Worm (Caenorhabditis elegans) whole organism, late embryonic: Measurements from ENCODE around the gene C32D5.7.

Experiments used
- C08G9.2 ChIP-seq: sonication (generic microtip); optimal IDR thresholded peaks from 2 replicates; lab custom pipeline; 2016; ENCODE audit warnings: mild to moderate bottlenecking, missing genetic modification characterization, moderate library complexity, missing compliant biosample characterization
- C38D4.7 ChIP-seq: fragments of 200-800 bp; sonication (Bioruptor generic); optimal IDR thresholded peaks from 2 replicates; lab custom pipeline; 2018; ENCODE audit warnings: mild to moderate bottlenecking, missing genetic modification characterization, moderate library complexity, missing compliant biosample characterization
- F13H6.1 ChIP-seq: sonication (generic microtip); optimal IDR thresholded peaks from 2 replicates; lab custom pipeline; 2016; ENCODE audit warnings: missing genetic modification characterization, missing compliant biosample characterization
- K09A11.1 ChIP-seq: sonication (generic microtip); optimal IDR thresholded peaks from 2 replicates; lab custom pipeline; 2017; ENCODE audit warnings: antibody characterized with exemption, mild to moderate bottlenecking, missing genetic modification characterization, missing compliant biosample characterization; ENCODE audit not compliant: insufficient read depth
- T23F11.4 ChIP-seq: fragments of 200-800 bp; sonication (Bioruptor generic); optimal IDR thresholded peaks from 2 replicates; lab custom pipeline; 2018; ENCODE audit warnings: mild to moderate bottlenecking, missing genetic modification characterization, missing compliant biosample characterization
- Y22D7AL.16 ChIP-seq: sonication (generic microtip); optimal IDR thresholded peaks from 2 replicates; lab custom pipeline; 2016; ENCODE audit warnings: missing genetic modification characterization, missing compliant biosample characterization
- ahr-1 ChIP-seq: sonication (generic microtip); optimal IDR thresholded peaks from 2 replicates; lab custom pipeline; 2016; ENCODE audit warnings: missing genetic modification characterization, missing compliant biosample characterization
- ama-1 ChIP-seq: fragments of 150-350 bp; optimal IDR thresholded peaks from 2 replicates; lab custom pipeline; 2014
- ceh-14 ChIP-seq: sonication (generic microtip); optimal IDR thresholded peaks from 2 replicates; lab custom pipeline; 2016; ENCODE audit warnings: missing genotype, missing genetic modification characterization, missing compliant biosample characterization
- ceh-18 ChIP-seq: sonication (generic microtip); optimal IDR thresholded peaks from 2 replicates; lab custom pipeline; 2016; ENCODE audit warnings: missing genetic modification characterization, missing compliant biosample characterization
- ceh-19 ChIP-seq: fragments of 200-800 bp; sonication (Bioruptor generic); optimal IDR thresholded peaks from 2 replicates; lab custom pipeline; 2018; ENCODE audit warnings: mild to moderate bottlenecking, missing genetic modification characterization, missing compliant biosample characterization
- ceh-22 ChIP-seq: sonication (generic microtip); optimal IDR thresholded peaks from 2 replicates; lab custom pipeline; 2017; ENCODE audit warnings: missing biosample characterization, missing genetic modification characterization
- ceh-24 ChIP-seq: sonication (generic microtip); optimal IDR thresholded peaks from 2 replicates; lab custom pipeline; 2016; ENCODE audit warnings: mild to moderate bottlenecking, missing genetic modification characterization, missing compliant biosample characterization
- ceh-34 ChIP-seq: sonication (generic microtip); optimal IDR thresholded peaks from 2 replicates; lab custom pipeline; 2016; ENCODE audit warnings: mild to moderate bottlenecking, missing genetic modification characterization, missing compliant biosample characterization
- ceh-45 ChIP-seq: fragments of 200-800 bp; sonication (Bioruptor generic); IDR thresholded peaks from 2 replicates; pipeline ENCODE4 v1.3.6; 2022; ENCODE audit warnings: missing genetic modification reagents, missing genetic modification characterization, missing compliant biosample characterization
- ceh-48 ChIP-seq: sonication (generic microtip); optimal IDR thresholded peaks from 2 replicates; lab custom pipeline; 2016; ENCODE audit warnings: missing genetic modification characterization, inconsistent platforms, missing compliant biosample characterization
- ceh-9 ChIP-seq: sonication (generic microtip); optimal IDR thresholded peaks from 2 replicates; lab custom pipeline; 2016; ENCODE audit warnings: mild to moderate bottlenecking, missing genetic modification characterization, inconsistent platforms, missing compliant biosample characterization
- dmd-4 ChIP-seq: sonication (generic microtip); optimal IDR thresholded peaks from 2 replicates; lab custom pipeline; 2016; ENCODE audit warnings: borderline replicate concordance, missing genetic modification characterization, missing compliant biosample characterization
- dve-1 ChIP-seq: sonication (generic microtip); optimal IDR thresholded peaks from 2 replicates; lab custom pipeline; 2017; ENCODE audit warnings: antibody characterized with exemption, mild to moderate bottlenecking, missing genetic modification characterization, missing compliant biosample characterization
- eyg-1 ChIP-seq: sonication (generic microtip); optimal IDR thresholded peaks from 2 replicates; lab custom pipeline; 2016; ENCODE audit warnings: missing genotype, missing genetic modification characterization, missing compliant biosample characterization
- fax-1 ChIP-seq: sonication (generic microtip); optimal IDR thresholded peaks from 2 replicates; lab custom pipeline; 2016; ENCODE audit warnings: missing genotype, missing genetic modification characterization, missing compliant biosample characterization
- gmeb-2 ChIP-seq: sonication (generic microtip); optimal IDR thresholded peaks from 2 replicates; lab custom pipeline; 2016; ENCODE audit warnings: missing genetic modification characterization, inconsistent platforms, missing compliant biosample characterization
- hlh-13 ChIP-seq: fragments of 200-800 bp; sonication (Bioruptor generic); optimal IDR thresholded peaks from 2 replicates; lab custom pipeline; 2018; ENCODE audit warnings: mild to moderate bottlenecking, missing genetic modification characterization, missing compliant biosample characterization
- hlh-15 ChIP-seq: sonication (generic microtip); optimal IDR thresholded peaks from 2 replicates; lab custom pipeline; 2016; ENCODE audit warnings: missing genetic modification characterization, missing compliant biosample characterization
- hlh-30 ChIP-seq: sonication (generic microtip); optimal IDR thresholded peaks from 2 replicates; lab custom pipeline; 2017; ENCODE audit warnings: antibody characterized with exemption, missing genetic modification characterization, missing compliant biosample characterization; ENCODE audit not compliant: insufficient read depth
- hlh-6 ChIP-seq: sonication (generic microtip); optimal IDR thresholded peaks from 2 replicates; lab custom pipeline; 2016; ENCODE audit warnings: missing genotype, missing genetic modification characterization, missing compliant biosample characterization
- lin-11 ChIP-seq: fragments of 200-800 bp; sonication (Bioruptor generic); optimal IDR thresholded peaks from 2 replicates; lab custom pipeline; 2018; ENCODE audit warnings: mild to moderate bottlenecking, missing genetic modification characterization, missing compliant biosample characterization
- mec-3 ChIP-seq: sonication (generic microtip); optimal IDR thresholded peaks from 2 replicates; lab custom pipeline; 2016; ENCODE audit warnings: borderline replicate concordance, missing genetic modification characterization, missing compliant biosample characterization
- nfya-1 ChIP-seq: sonication (generic microtip); optimal IDR thresholded peaks from 2 replicates; lab custom pipeline; 2017; ENCODE audit warnings: missing genetic modification characterization, mild to moderate bottlenecking, missing compliant biosample characterization, antibody characterized with exemption, moderate library complexity
- npax-4 ChIP-seq: sonication (generic microtip); optimal IDR thresholded peaks from 2 replicates; lab custom pipeline; 2016; ENCODE audit warnings: missing genetic modification characterization, missing compliant biosample characterization
- odd-2 ChIP-seq: sonication (generic microtip); optimal IDR thresholded peaks from 2 replicates; lab custom pipeline; 2017; ENCODE audit warnings: antibody characterized with exemption, mild to moderate bottlenecking, missing genetic modification characterization, missing compliant biosample characterization
- pat-9 ChIP-seq: fragments of 200-800 bp; sonication (Bioruptor generic); optimal IDR thresholded peaks from 2 replicates; lab custom pipeline; 2018; ENCODE audit warnings: mild to moderate bottlenecking, missing genetic modification characterization, moderate library complexity, missing compliant biosample characterization
- pax-1 ChIP-seq: fragments of 150-350 bp; optimal IDR thresholded peaks from 2 replicates; lab custom pipeline; 2014; ENCODE audit warnings: missing biosample characterization, missing genetic modification characterization
- pha-4 ChIP-seq: fragments of 150-350 bp; optimal IDR thresholded peaks from 2 replicates; lab custom pipeline; 2018; ENCODE audit warnings: missing biosample characterization, missing genetic modification reagents, missing genetic modification characterization
- pros-1 ChIP-seq: fragments of 150-350 bp; optimal IDR thresholded peaks from 2 replicates; lab custom pipeline; 2014; ENCODE audit warnings: missing biosample characterization, missing genetic modification reagents, missing genetic modification characterization
- ref-2 ChIP-seq: sonication (generic microtip); optimal IDR thresholded peaks from 2 replicates; lab custom pipeline; 2016; ENCODE audit warnings: missing genetic modification characterization, missing compliant biosample characterization
- rnt-1 ChIP-seq: sonication (generic microtip); optimal IDR thresholded peaks from 2 replicates; lab custom pipeline; 2016; ENCODE audit warnings: missing genetic modification characterization, missing compliant biosample characterization
- sox-2 ChIP-seq: fragments of 200-800 bp; sonication (Bioruptor generic); IDR thresholded peaks from 2 replicates; pipeline ENCODE4 v1.3.6; 2022; ENCODE audit warnings: missing genetic modification reagents, missing genetic modification characterization, missing compliant biosample characterization
- sox-4 ChIP-seq: sonication (generic microtip); optimal IDR thresholded peaks from 2 replicates; lab custom pipeline; 2017; ENCODE audit warnings: mild to moderate bottlenecking, missing genetic modification characterization, inconsistent platforms, missing compliant biosample characterization
- syd-9 ChIP-seq: sonication (generic microtip); optimal IDR thresholded peaks from 2 replicates; lab custom pipeline; 2016; ENCODE audit warnings: mild to moderate bottlenecking, missing genetic modification characterization, moderate library complexity, missing compliant biosample characterization
- tbx-2 ChIP-seq: sonication (generic microtip); optimal IDR thresholded peaks from 2 replicates; lab custom pipeline; 2016; ENCODE audit warnings: missing genetic modification characterization, missing compliant biosample characterization
- unc-42 ChIP-seq: sonication (generic microtip); optimal IDR thresholded peaks from 2 replicates; lab custom pipeline; 2016; ENCODE audit warnings: missing genotype, missing genetic modification characterization, missing compliant biosample characterization
- unc-55 ChIP-seq: sonication (generic microtip); optimal IDR thresholded peaks from 2 replicates; lab custom pipeline; 2017; ENCODE audit warnings: missing biosample characterization, missing genetic modification reagents, missing genetic modification characterization
- ztf-16 ChIP-seq: sonication (generic microtip); optimal IDR thresholded peaks from 2 replicates; lab custom pipeline; 2017; ENCODE audit warnings: missing genetic modification characterization, missing compliant biosample characterization

C32D5.7 gene

DNA sequence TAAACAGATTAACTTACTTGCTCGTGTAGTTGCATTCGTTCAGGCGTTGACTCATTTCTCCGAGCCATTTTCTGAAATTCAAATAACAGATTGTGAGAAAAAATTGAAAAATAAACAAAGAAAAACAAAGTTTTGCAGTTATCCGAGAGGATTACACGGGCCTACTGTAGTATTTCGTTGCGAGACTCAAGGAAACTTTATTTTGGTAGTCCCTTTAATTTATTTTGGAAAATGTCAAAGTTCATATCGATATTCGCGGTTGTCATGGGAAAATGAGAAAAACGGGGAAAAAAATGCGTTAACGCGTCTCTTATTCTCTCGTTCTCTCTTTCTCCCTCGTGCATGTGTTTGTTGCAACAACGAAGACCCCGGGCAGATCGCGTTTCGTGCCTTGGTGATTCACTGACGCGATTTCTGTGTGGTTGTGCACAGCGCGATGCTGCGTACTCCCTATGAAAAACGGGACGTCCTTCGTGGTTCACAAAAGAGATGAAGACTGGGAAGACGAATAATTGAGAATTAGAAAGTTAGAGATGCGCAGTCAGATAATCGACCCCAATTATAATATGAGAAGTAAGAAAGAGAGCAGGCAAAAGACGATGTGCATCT, 8.5 kb downstream of the C32D5.7 start, which contains the start of gene set-4 (continued):
- TF ChIP-seq fax-1 (tag; lab: Kevin White, UChicago) = no peak
- no peak for TF ChIP-seq ceh-24 (tag; lab: Kevin White, UChicago)
- TF ChIP-seq sox-2 = no peak; the same call in 1 of the 2 replicates
- no peak for TF ChIP-seq hlh-6 (tag; lab: Kevin White, UChicago)
- no peak for TF ChIP-seq ama-1 (lab: Kevin White, UChicago)
- TF ChIP-seq ceh-9 (tag; lab: Kevin White, UChicago) = no peak
- no peak for TF ChIP-seq mec-3 (tag; lab: Kevin White, UChicago)
- TF ChIP-seq pax-1 (tag; lab: Kevin White, UChicago) = no peak
- TF ChIP-seq C38D4.7 = no peak
- TF ChIP-seq ceh-22 (tag; lab: Kevin White, UChicago) = no peak
- TF ChIP-seq C08G9.2 (tag; lab: Kevin White, UChicago) = peak; percentile 12
- TF ChIP-seq pros-1 (tag; lab: Kevin White, UChicago) = peak; percentile 84
- TF ChIP-seq npax-4 (tag; lab: Kevin White, UChicago) = no peak
- TF ChIP-seq ztf-16 (tag; lab: Kevin White, UChicago) = peak; percentile 19
- no peak for TF ChIP-seq F13H6.1 (tag; lab: Kevin White, UChicago)
- peak; percentile 7 for TF ChIP-seq dmd-4 (tag; lab: Kevin White, UChicago)
- peak; percentile 81 for TF ChIP-seq ceh-18 (tag; lab: Kevin White, UChicago)
- TF ChIP-seq hlh-30 (tag; lab: Kevin White, UChicago) = peak; percentile 85
- no peak for TF ChIP-seq T23F11.4 (GFP tag; lab: Kevin White, UChicago)
- no peak for TF ChIP-seq pha-4 (tag; lab: Kevin White, UChicago)
- TF ChIP-seq eyg-1 (tag; lab: Kevin White, UChicago) = no peak
- peak; percentile 75 for TF ChIP-seq ceh-34 (tag; lab: Kevin White, UChicago)
- no peak for TF ChIP-seq K09A11.1 (tag; lab: Kevin White, UChicago)
- TF ChIP-seq hlh-15 (tag; lab: Kevin White, UChicago) = no peak
- TF ChIP-seq ceh-14 (tag; lab: Kevin White, UChicago) = peak; percentile 46
- TF ChIP-seq sox-4 (tag; lab: Kevin White, UChicago) = no peak
- no peak for TF ChIP-seq gmeb-2 (tag; lab: Kevin White, UChicago)
- peak; percentile 77 for TF ChIP-seq rnt-1 (tag; lab: Kevin White, UChicago)
- TF ChIP-seq ref-2 = peak; percentile 80
- TF ChIP-seq syd-9 (tag; lab: Kevin White, UChicago) = no peak
- no peak for TF ChIP-seq ceh-45 (GFP tag; lab: Robert Waterston, UW)
- TF ChIP-seq unc-42 = peak; percentile 74
- TF ChIP-seq hlh-13 (GFP tag; lab: Kevin White, UChicago) = no peak
- no peak for TF ChIP-seq dve-1
- peak; percentile 42 for TF ChIP-seq ceh-19 (GFP tag; lab: Kevin White, UChicago)
- peak; percentile 6 for TF ChIP-seq unc-55 (GFP tag; lab: Kevin White, UChicago)
- TF ChIP-seq tbx-2 (tag; lab: Kevin White, UChicago) = peak; percentile 72
- no peak for TF ChIP-seq ceh-48
- TF ChIP-seq nfya-1 (tag; lab: Kevin White, UChicago) = peak; percentile 92
- TF ChIP-seq ahr-1 = no peak
- TF ChIP-seq pat-9 = no peak
- no peak for TF ChIP-seq lin-11 (tag; lab: Kevin White, UChicago)
- no peak for TF ChIP-seq Y22D7AL.16 (tag; lab: Kevin White, UChicago)
- TF ChIP-seq odd-2 (tag; lab: Kevin White, UChicago) = no peak
